Fruit fly (Drosophila melanogaster) whole organism, embryonic: ENCODE data around the gene CG13609.

Experiments used
- B-H1 ChIP-seq: fragments of 200-800 bp; sonication (Bioruptor generic); IDR thresholded peaks from 3 replicates; pipeline ENCODE4 v1.3.6; 2022; ENCODE audit warnings: missing biosample characterization, missing genetic modification characterization
- Bteb2 ChIP-seq: fragments of 200-800 bp; sonication (Bioruptor generic); optimal IDR thresholded peaks from 2 replicates; lab custom pipeline; 2016; ENCODE audit warnings: missing biosample characterization, missing genetic modification characterization
- CG10431 ChIP-seq: fragments of 200-800 bp; sonication (Bioruptor generic); optimal IDR thresholded peaks from 3 replicates; lab custom pipeline; 2018; ENCODE audit warnings: missing biosample characterization, mild to moderate bottlenecking, missing genetic modification characterization
- CG12219 ChIP-seq: fragments of 200-800 bp; sonication (Bioruptor generic); optimal IDR thresholded peaks from 3 replicates; lab custom pipeline; 2018; ENCODE audit warnings: missing biosample characterization, mild to moderate bottlenecking, missing genetic modification characterization
- CG1233 ChIP-seq: fragments of 200-800 bp; sonication (Bioruptor generic); optimal IDR thresholded peaks from 4 replicates; lab custom pipeline; 2018; ENCODE audit warnings: missing biosample characterization, mild to moderate bottlenecking, missing genetic modification characterization
- CG12659 ChIP-seq: fragments of 200-800 bp; sonication (Bioruptor generic); optimal IDR thresholded peaks from 3 replicates; lab custom pipeline; 2017; ENCODE audit warnings: mild to moderate bottlenecking, missing biosample characterization, missing genetic modification reagents, missing genetic modification characterization
- CG12769 ChIP-seq: fragments of 200-800 bp; sonication (Bioruptor generic); optimal IDR thresholded peaks from 2 replicates; lab custom pipeline; 2019; ENCODE audit warnings: missing biosample characterization, mild to moderate bottlenecking, missing genetic modification characterization, moderate library complexity
- CG14050 ChIP-seq: fragments of 200-800 bp; sonication (Bioruptor generic); IDR thresholded peaks from 3 replicates; pipeline ENCODE4 v1.3.6; 2022; ENCODE audit warnings: missing biosample characterization, missing genetic modification characterization
- CG15479 ChIP-seq: fragments of 200-800 bp; sonication (Bioruptor generic); optimal IDR thresholded peaks from 3 replicates; lab custom pipeline; 2019; ENCODE audit warnings: missing biosample characterization, mild to moderate bottlenecking, missing genetic modification characterization, moderate library complexity
- CG18011 ChIP-seq: fragments of 200-800 bp; sonication (Bioruptor generic); optimal IDR thresholded peaks from 2 replicates; lab custom pipeline; 2017; ENCODE audit warnings: missing biosample characterization, missing genetic modification characterization, mild to moderate bottlenecking, moderate library complexity, missing genotype
- CG2678 ChIP-seq: fragments of 200-800 bp; sonication (Bioruptor generic); optimal IDR thresholded peaks from 3 replicates; lab custom pipeline; 2019; ENCODE audit warnings: missing biosample characterization, mild to moderate bottlenecking, missing genetic modification characterization, moderate library complexity
- CG5180 ChIP-seq: fragments of 200-800 bp; sonication (Bioruptor generic); optimal IDR thresholded peaks from 3 replicates; lab custom pipeline; 2017; ENCODE audit warnings: missing biosample characterization, missing genetic modification characterization, mild to moderate bottlenecking, moderate library complexity, missing genetic modification reagents
- CG6272 ChIP-seq: fragments of 200-800 bp; sonication (Bioruptor generic); IDR thresholded peaks from 2 replicates; pipeline ENCODE4 v1.3.6; 2022; ENCODE audit warnings: missing biosample characterization, missing genetic modification characterization
- CG6654 ChIP-seq: fragments of 200-800 bp; sonication (Bioruptor generic); optimal IDR thresholded peaks from 2 replicates; lab custom pipeline; 2017; ENCODE audit warnings: missing biosample characterization, mild to moderate bottlenecking, missing genetic modification characterization
- CG6689 ChIP-seq: fragments of 200-800 bp; sonication (Bioruptor generic); IDR thresholded peaks from 2 replicates; pipeline ENCODE4 v1.3.6; 2022; ENCODE audit warnings: missing biosample characterization, missing genetic modification characterization
- CG6854 ChIP-seq: fragments of 200-800 bp; sonication (Bioruptor generic); optimal IDR thresholded peaks from 3 replicates; lab custom pipeline; 2017; ENCODE audit warnings: missing biosample characterization, mild to moderate bottlenecking, missing genetic modification characterization
- CG7556 ChIP-seq: fragments of 200-800 bp; sonication (Bioruptor generic); optimal IDR thresholded peaks from 2 replicates; lab custom pipeline; 2017; ENCODE audit warnings: missing biosample characterization, mild to moderate bottlenecking, missing genetic modification characterization
- CG8281 ChIP-seq: fragments of 200-800 bp; sonication (Bioruptor generic); optimal IDR thresholded peaks from 2 replicates; lab custom pipeline; 2018; ENCODE audit warnings: missing biosample characterization, mild to moderate bottlenecking, missing genetic modification characterization, moderate library complexity
- CG8924 ChIP-seq: fragments of 200-800 bp; optimal IDR thresholded peaks from 3 replicates; lab custom pipeline; 2019; ENCODE audit warnings: missing biosample characterization, mild to moderate bottlenecking, missing genetic modification characterization, moderate library complexity
- CG9437 ChIP-seq: fragments of 200-800 bp; sonication (Bioruptor generic); optimal IDR thresholded peaks from 2 replicates; lab custom pipeline; 2018; ENCODE audit warnings: missing biosample characterization, mild to moderate bottlenecking, missing genetic modification characterization
- CkIIα-i1 ChIP-seq: fragments of 200-800 bp; sonication (Bioruptor generic); IDR thresholded peaks from 2 replicates; pipeline ENCODE4 v1.3.6; 2022; ENCODE audit warnings: missing biosample characterization, missing genetic modification characterization
- E2f1 ChIP-seq: fragments of 200-800 bp; sonication (Bioruptor generic); IDR thresholded peaks from 2 replicates; pipeline ENCODE4 v1.3.6; 2022; ENCODE audit warnings: missing biosample characterization, missing genetic modification characterization
- H2.0 ChIP-seq: fragments of 200-800 bp; sonication (Bioruptor generic); IDR thresholded peaks from 2 replicates; pipeline ENCODE4 v1.3.6; 2022; ENCODE audit warnings: missing biosample characterization, missing genetic modification characterization
- Hmx ChIP-seq: fragments of 200-800 bp; sonication (Bioruptor generic); optimal IDR thresholded peaks from 2 replicates; lab custom pipeline; 2016; ENCODE audit warnings: missing biosample characterization, missing genetic modification characterization
- Hr3 ChIP-seq: fragments of 200-800 bp; sonication (Bioruptor generic); optimal IDR thresholded peaks from 3 replicates; lab custom pipeline; 2016; ENCODE audit warnings: missing biosample characterization, missing genetic modification characterization
- Lim3 ChIP-seq: fragments of 200-800 bp; sonication (Bioruptor generic); IDR thresholded peaks from 2 replicates; pipeline ENCODE4 v1.3.6; 2022; ENCODE audit warnings: missing biosample characterization, missing genetic modification characterization
- NK7.1 ChIP-seq: fragments of 200-800 bp; sonication (Bioruptor generic); optimal IDR thresholded peaks from 3 replicates; lab custom pipeline; 2016; ENCODE audit warnings: missing biosample characterization, missing genetic modification characterization
- Rfx ChIP-seq: fragments of 200-800 bp; sonication (Bioruptor generic); IDR thresholded peaks from 2 replicates; pipeline ENCODE4 v1.3.6; 2022; ENCODE audit warnings: missing biosample characterization, missing genetic modification characterization
- YL-1 ChIP-seq: fragments of 200-800 bp; sonication (Bioruptor generic); optimal IDR thresholded peaks from 3 replicates; lab custom pipeline; 2017; ENCODE audit warnings: missing biosample characterization, mild to moderate bottlenecking, missing genetic modification characterization
- bab2 ChIP-seq: fragments of 200-800 bp; sonication (Bioruptor generic); optimal IDR thresholded peaks from 2 replicates; lab custom pipeline; 2016; ENCODE audit warnings: missing biosample characterization, missing genetic modification characterization
- cato ChIP-seq: fragments of 200-800 bp; sonication (Bioruptor generic); optimal IDR thresholded peaks from 2 replicates; lab custom pipeline; 2016; ENCODE audit warnings: missing biosample characterization, missing genetic modification characterization, borderline replicate concordance
- chif ChIP-seq, 2 experiments: fragments of 200-800 bp; sonication (Bioruptor generic); optimal IDR thresholded peaks; 3 replicates each; lab custom pipeline; 2016; ENCODE audit warnings: missing biosample characterization in 2 of 2, missing genetic modification characterization in 2 of 2
- croc ChIP-seq: fragments of 200-800 bp; sonication (Bioruptor generic); conservative IDR thresholded peaks from 3 replicates; pipeline ENCODE4 v1.3.6; 2022; ENCODE audit warnings: missing biosample characterization, missing genetic modification characterization
- esg ChIP-seq: fragments of 200-800 bp; sonication (Bioruptor generic); conservative IDR thresholded peaks from 2 replicates; pipeline ENCODE4 v1.3.6; 2022; ENCODE audit warnings: missing biosample characterization, missing genetic modification characterization
- gfzf ChIP-seq: fragments of 200-800 bp; sonication (Bioruptor generic); optimal IDR thresholded peaks from 2 replicates; lab custom pipeline; 2016; ENCODE audit warnings: missing biosample characterization, mild to moderate bottlenecking, missing genetic modification characterization, moderate library complexity
- gsb ChIP-seq: fragments of 200-800 bp; sonication (Bioruptor generic); IDR thresholded peaks from 2 replicates; pipeline ENCODE4 v1.3.6; 2022; ENCODE audit warnings: missing biosample characterization, missing genetic modification characterization
- gsb-n ChIP-seq: fragments of 200-800 bp; sonication (Bioruptor generic); optimal IDR thresholded peaks from 3 replicates; lab custom pipeline; 2018; ENCODE audit warnings: missing biosample characterization, mild to moderate bottlenecking, missing genetic modification characterization
- gt ChIP-seq: fragments of 200-800 bp; sonication (Bioruptor generic); IDR thresholded peaks from 2 replicates; pipeline ENCODE4 v1.3.6; 2022; ENCODE audit warnings: missing biosample characterization, missing genetic modification characterization
- jigr1 ChIP-seq: fragments of 200-800 bp; sonication (Bioruptor generic); IDR thresholded peaks from 3 replicates; pipeline ENCODE4 v1.3.6; 2022; ENCODE audit warnings: missing biosample characterization, missing genetic modification characterization
- lbe ChIP-seq: fragments of 200-800 bp; sonication (Bioruptor generic); optimal IDR thresholded peaks from 2 replicates; lab custom pipeline; 2016; ENCODE audit warnings: missing biosample characterization, mild to moderate bottlenecking, missing genetic modification characterization
- lola ChIP-seq, 3 experiments: fragments of >200 bp in 2 of 3; fragments of 200-800 bp in 1 of 3; sonication (Bioruptor generic) in 1 of 3; optimal IDR thresholded peaks; 2 replicates each; lab custom pipeline; 2017 to 2019; ENCODE audit warnings: missing biosample characterization in 3 of 3, missing genetic modification characterization in 3 of 3, mild to moderate bottlenecking in 1 of 3, moderate library complexity in 1 of 3
- p53 ChIP-seq: fragments of 200-800 bp; sonication (Bioruptor generic); optimal IDR thresholded peaks from 2 replicates; lab custom pipeline; 2016; ENCODE audit warnings: missing biosample characterization, missing genetic modification characterization
- pros ChIP-seq: fragments of 200-800 bp; sonication (Bioruptor generic); optimal IDR thresholded peaks from 3 replicates; lab custom pipeline; 2019; ENCODE audit warnings: missing biosample characterization, mild to moderate bottlenecking, missing genetic modification characterization, moderate library complexity
- repo ChIP-seq: fragments of 200-800 bp; sonication (Bioruptor generic); optimal IDR thresholded peaks from 2 replicates; lab custom pipeline; 2016; ENCODE audit warnings: missing biosample characterization, missing genetic modification characterization
- ro ChIP-seq: fragments of 200-800 bp; sonication (Bioruptor generic); IDR thresholded peaks from 2 replicates; pipeline ENCODE4 v1.3.6; 2022; ENCODE audit warnings: missing biosample characterization, missing genetic modification characterization
- sens-2 ChIP-seq: fragments of 200-800 bp; sonication (Bioruptor generic); IDR thresholded peaks from 2 replicates; pipeline ENCODE4 v1.3.6; 2022; ENCODE audit warnings: missing biosample characterization, missing genetic modification characterization
- slou ChIP-seq: fragments of 200-800 bp; sonication (Bioruptor generic); optimal IDR thresholded peaks from 3 replicates; lab custom pipeline; 2016; ENCODE audit warnings: missing biosample characterization, missing genetic modification characterization
- slp2 ChIP-seq: fragments of 200-800 bp; sonication (Bioruptor generic); optimal IDR thresholded peaks from 2 replicates; lab custom pipeline; 2016; ENCODE audit warnings: missing biosample characterization, missing genetic modification characterization
- sr ChIP-seq: fragments of 200-800 bp; sonication (Bioruptor generic); IDR thresholded peaks from 3 replicates; pipeline ENCODE4 v1.3.6; 2022; ENCODE audit warnings: missing biosample characterization, missing genetic modification characterization
- tll ChIP-seq, 2 experiments: fragments of 200-800 bp in 1 of 2; fragments of >200 bp in 1 of 2; sonication (Bioruptor generic) in 1 of 2; optimal IDR thresholded peaks; 2 replicates each; lab custom pipeline; 2017 to 2019; ENCODE audit warnings: missing biosample characterization in 2 of 2, missing genetic modification characterization in 2 of 2, mild to moderate bottlenecking in 1 of 2, moderate library complexity in 1 of 2

Gene CG13609

DNA sequence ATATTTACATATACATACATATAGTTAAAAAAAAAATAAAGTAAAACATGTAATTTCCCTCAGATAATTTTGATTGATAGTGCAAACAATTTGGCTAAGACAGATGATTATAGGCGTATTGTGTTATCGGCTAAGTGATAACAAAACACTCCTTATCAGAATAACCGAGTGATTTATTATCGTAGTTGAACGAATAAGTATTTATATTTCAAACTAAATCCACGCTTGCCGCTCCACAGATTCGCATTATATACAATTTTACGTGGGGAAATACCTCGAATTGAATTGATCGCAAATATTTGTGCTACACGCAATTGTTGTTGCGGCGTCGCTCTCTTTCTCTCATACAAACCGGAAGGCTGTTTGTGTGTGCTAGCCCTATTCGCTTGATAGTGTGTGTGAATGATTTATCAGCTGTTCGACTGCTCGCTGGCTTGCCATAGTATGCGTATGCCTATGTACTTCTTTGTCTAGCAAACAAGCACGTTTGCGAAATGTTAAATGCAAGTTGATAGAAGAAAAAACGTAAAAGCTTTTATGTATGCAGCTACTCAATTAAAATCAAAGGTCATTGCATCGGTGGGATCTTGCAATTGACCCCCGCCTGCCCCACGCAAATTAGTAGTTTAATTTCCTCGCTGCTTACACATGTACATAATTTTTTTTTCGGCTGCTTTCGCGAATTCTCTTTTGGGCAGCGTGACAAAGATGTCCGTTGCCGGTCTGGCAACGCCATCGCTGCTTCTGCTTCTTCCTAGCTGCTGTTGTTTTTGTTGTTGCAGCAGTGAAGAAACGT lies 6.7 kb downstream of the CG13609 start (continued):
- no peak for TF ChIP-seq chif (GFP tag; optimal IDR thresholded peaks at IDR 0.05; lab: Kevin White, UChicago)
- no peak for TF ChIP-seq CG10431 (GFP tag; lab: Kevin White, UChicago)
- no peak for TF ChIP-seq Lim3
- TF ChIP-seq esg (GFP tag; lab: Robert Waterston, UW), result no peak
- TF ChIP-seq ro (GFP tag; lab: Robert Waterston, UW), result no peak
- TF ChIP-seq CG6689 (GFP tag; lab: Robert Waterston, UW), result 0 out of 2 replicates have a peak, but pooled peaks have one; percentile 42
- no peak for TF ChIP-seq CkIIα-i1 (GFP tag; lab: Robert Waterston, UW)
- no peak for TF ChIP-seq CG7556 (GFP tag; lab: Kevin White, UChicago)
- TF ChIP-seq sens-2 (GFP tag; lab: Robert Waterston, UW), result no peak
- no peak for TF ChIP-seq CG18011
- TF ChIP-seq CG6854 (GFP tag; lab: Kevin White, UChicago), result no peak
- TF ChIP-seq CG2678 (tag; lab: Kevin White, UChicago), result no peak
- peak in 1 of 2 experiments; percentile 5 for TF ChIP-seq tll (GFP tag; optimal IDR thresholded peaks at IDR 0.05; lab: Kevin White, UChicago)
- no peak for TF ChIP-seq lbe (GFP tag; lab: Kevin White, UChicago)
- peak; percentile 22 for TF ChIP-seq CG8924 (tag; lab: Kevin White, UChicago)
- no peak for TF ChIP-seq gsb-n (tag; lab: Kevin White, UChicago)
- no peak for TF ChIP-seq pros
- TF ChIP-seq CG12219 (GFP tag; lab: Kevin White, UChicago), result no peak
- TF ChIP-seq Rfx (GFP tag; lab: Robert Waterston, UW), result no peak
- no peak for TF ChIP-seq Hmx
- no peak for TF ChIP-seq sr (GFP tag; lab: Robert Waterston, UW)
- no peak for TF ChIP-seq CG14050 (GFP tag; lab: Robert Waterston, UW)
- no peak for TF ChIP-seq CG8281 (tag; lab: Kevin White, UChicago)
- no peak for TF ChIP-seq CG9437 (GFP tag; lab: Kevin White, UChicago)
- TF ChIP-seq slou (GFP tag; lab: Kevin White, UChicago), result no peak
- TF ChIP-seq slp2 (GFP tag; lab: Kevin White, UChicago), result peak; percentile 8
- peak; percentile 18 for TF ChIP-seq CG12659 (GFP tag; lab: Kevin White, UChicago)
- peak; percentile 76 for TF ChIP-seq CG5180
- no peak for TF ChIP-seq CG6654 (GFP tag; lab: Kevin White, UChicago)
- no peak for TF ChIP-seq NK7.1
- TF ChIP-seq YL-1 (GFP tag; lab: Kevin White, UChicago), result peak; percentile 74
- TF ChIP-seq E2f1 (GFP tag; lab: Robert Waterston, UW), result no peak
- no peak for TF ChIP-seq gt
- no peak for TF ChIP-seq p53 (GFP tag; lab: Kevin White, UChicago)
- no peak for TF ChIP-seq cato
- no peak for TF ChIP-seq croc (GFP tag; lab: Robert Waterston, UW)
- TF ChIP-seq CG12769 (tag; lab: Kevin White, UChicago), result no peak
- no peak for TF ChIP-seq Hr3 (GFP tag; lab: Kevin White, UChicago)
- TF ChIP-seq CG15479 (GFP tag; lab: Kevin White, UChicago), result peak; percentile 89
- TF ChIP-seq lola (GFP tag; optimal IDR thresholded peaks at IDR 0.05; lab: Kevin White, UChicago), result no peak
- peak; percentile 24 for TF ChIP-seq repo (GFP tag; lab: Kevin White, UChicago)
- TF ChIP-seq CG6272 (GFP tag; lab: Robert Waterston, UW), result no peak
- TF ChIP-seq gfzf (GFP tag; lab: Kevin White, UChicago), result no peak
- no peak for TF ChIP-seq bab2 (GFP tag; lab: Kevin White, UChicago)
- no peak for TF ChIP-seq gsb
- no peak for TF ChIP-seq jigr1 (GFP tag; lab: Robert Waterston, UW)
- TF ChIP-seq B-H1 (GFP tag; lab: Robert Waterston, UW), result no peak
- no peak for TF ChIP-seq H2.0
- TF ChIP-seq CG1233 (GFP tag; lab: Kevin White, UChicago), result no peak
- no peak for TF ChIP-seq Bteb2 (GFP tag; lab: Kevin White, UChicago)
